Worm (Caenorhabditis elegans): ENCODE results near the gene Y73B6BL.270.

Y73B6BL.270 gene

ce11 chrIV:6393329-6393728 is 28.2 kb downstream of the Y73B6BL.270 start:
- TF ChIP-seq php-3 (GFP tag; IDR thresholded peaks at IDR 0.05) (no peak), dve-1 (tag; optimal IDR thresholded peaks at IDR 0.05; ENCODE audit: insufficient read depth) (no peak), aly-2 (tag; optimal IDR thresholded peaks at IDR 0.05) (no peak), ctbp-1 (GFP tag; IDR thresholded peaks at IDR 0.05) (0 out of 2 replicates have a peak, but pooled peaks have one; percentile 20), zip-2 (tag; optimal IDR thresholded peaks at IDR 0.05) (no peak), zag-1 (tag; optimal IDR thresholded peaks at IDR 0.05) (no peak), unc-62 (GFP tag; optimal IDR thresholded peaks at IDR 0.05 in 1 of 2) (peak in 1 of 2 experiments; percentile 96), unc-62 (tag; optimal IDR thresholded peaks at IDR 0.05) (no peak), nhr-11 (tag; optimal IDR thresholded peaks at IDR 0.05) (peak; percentile 74), hlh-30 (tag; optimal IDR thresholded peaks at IDR 0.05; ENCODE audit: insufficient read depth) (peak; percentile 4), sdz-12 (GFP tag; optimal IDR thresholded peaks at IDR 0.05) (no peak), hif-1 (tag; optimal IDR thresholded peaks at IDR 0.05) (no peak), lin-38 (GFP tag; IDR thresholded peaks at IDR 0.05) (no peak), ZK337.2 (GFP tag; IDR thresholded peaks at IDR 0.05) (no peak), lin-39 (tag; optimal IDR thresholded peaks at IDR 0.05) (no peak), daf-16 (GFP tag; optimal IDR thresholded peaks at IDR 0.05) (peak in 1 of 2 experiments; percentile 46), daf-16 (tag; optimal IDR thresholded peaks at IDR 0.05) (no peak), set-16 (GFP tag; IDR thresholded peaks at IDR 0.05) (no peak), nhr-48 (tag; optimal IDR thresholded peaks at IDR 0.05) (no peak), nhr-111 (GFP tag; optimal IDR thresholded peaks at IDR 0.05) (no peak), lin-1 (GFP tag; IDR thresholded peaks at IDR 0.05) (no peak)

ce11 chrIV:6395190-6395589 is 30.0 kb downstream of the Y73B6BL.270 start:
- TF ChIP-seq gei-8 (GFP tag; optimal IDR thresholded peaks at IDR 0.05) (no peak), nhr-25 (tag; optimal IDR thresholded peaks at IDR 0.05; ENCODE audit: borderline replicate concordance, insufficient read depth) (no peak), lin-1 (GFP tag; IDR thresholded peaks at IDR 0.05) (no peak), fkh-10 (GFP tag; optimal IDR thresholded peaks at IDR 0.05) (peak; percentile 27), F44E2.7 (GFP tag; IDR thresholded peaks at IDR 0.05) (no peak)

- no peak for TF ChIP-seq ztf-7 (tag; optimal IDR thresholded peaks at IDR 0.05)
- TF ChIP-seq ceh-32 (tag; optimal IDR thresholded peaks at IDR 0.05; ENCODE audit: poor library complexity): no peak
- no peak for TF ChIP-seq fkh-10 (GFP tag; optimal IDR thresholded peaks at IDR 0.05)
- no peak for TF ChIP-seq pqm-1 (tag; optimal IDR thresholded peaks at IDR 0.05)
- TF ChIP-seq daf-8 (GFP tag; IDR thresholded peaks at IDR 0.05): no peak
- TF ChIP-seq lin-15B (tag; optimal IDR thresholded peaks at IDR 0.05): no peak
- no peak for TF ChIP-seq unc-39 (tag; optimal IDR thresholded peaks at IDR 0.05)
- no peak for TF ChIP-seq F10B5.3 (tag; optimal IDR thresholded peaks at IDR 0.05)
- TF ChIP-seq daf-19 (GFP tag; conservative IDR thresholded peaks at IDR 0.05): no peak
- TF ChIP-seq spr-1 (tag; optimal IDR thresholded peaks at IDR 0.05): no peak
- no peak for TF ChIP-seq ZK337.2 (GFP tag; IDR thresholded peaks at IDR 0.05)
- no peak for TF ChIP-seq nhr-41 (GFP tag; IDR thresholded peaks at IDR 0.05)
- no peak for TF ChIP-seq nhr-25 (tag; optimal IDR thresholded peaks at IDR 0.05; ENCODE audit: borderline replicate concordance, insufficient read depth)
- no peak for TF ChIP-seq lir-3 (tag; optimal IDR thresholded peaks at IDR 0.05)
- no peak for TF ChIP-seq hlh-30 (tag; optimal IDR thresholded peaks at IDR 0.05; ENCODE audit: insufficient read depth)
Measured at ce11 chrIV:6402386-6402905, 37.3 kb downstream of the Y73B6BL.270 start, which contains the start of gene sfrp-1. Gene sfrp-1, minus strand, starts transcription at chrIV:6402436.

ce11 chrIV:6403399-6403798 is 38.3 kb downstream of the Y73B6BL.270 start:
- no peak for TF ChIP-seq lsy-2 (tag; optimal IDR thresholded peaks at IDR 0.05)
- TF ChIP-seq F49E8.2 (tag; optimal IDR thresholded peaks at IDR 0.05; ENCODE audit: borderline replicate concordance): no peak
- TF ChIP-seq spr-3 (GFP tag; optimal IDR thresholded peaks at IDR 0.05): no peak
- TF ChIP-seq egl-43 (GFP tag; IDR thresholded peaks at IDR 0.05): no peak
- no peak for TF ChIP-seq zag-1 (tag; optimal IDR thresholded peaks at IDR 0.05)
- no peak for TF ChIP-seq Y75B8A.6 (GFP tag; IDR thresholded peaks at IDR 0.05)
- no peak for TF ChIP-seq dpl-1 (GFP tag; optimal IDR thresholded peaks at IDR 0.05)
